Fruit fly (Drosophila melanogaster) whole organism, embryonic: ENCODE results near the gene Ns1.

Experiments used
- Ada2b ChIP-seq: fragments of 200-800 bp; sonication (Bioruptor generic); IDR thresholded peaks from 2 replicates; pipeline ENCODE4 v1.3.6; 2022; ENCODE audit warnings: missing biosample characterization, missing genetic modification characterization
- Bgb ChIP-seq: fragments of 200-800 bp; sonication (Bioruptor generic); IDR thresholded peaks from 2 replicates; pipeline ENCODE4 v1.3.6; 2022; ENCODE audit warnings: missing biosample characterization, missing genetic modification characterization; ENCODE audit not compliant: partially characterized antibody
- CG12219 ChIP-seq: fragments of 200-800 bp; sonication (Bioruptor generic); optimal IDR thresholded peaks from 3 replicates; lab custom pipeline; 2018; ENCODE audit warnings: missing biosample characterization, mild to moderate bottlenecking, missing genetic modification characterization
- CG12299 ChIP-seq: fragments of 200-800 bp; sonication (Bioruptor generic); optimal IDR thresholded peaks from 2 replicates; lab custom pipeline; 2018; ENCODE audit warnings: missing biosample characterization, mild to moderate bottlenecking, missing genetic modification characterization
- CG15479 ChIP-seq: fragments of 200-800 bp; sonication (Bioruptor generic); optimal IDR thresholded peaks from 3 replicates; lab custom pipeline; 2019; ENCODE audit warnings: missing biosample characterization, mild to moderate bottlenecking, missing genetic modification characterization, moderate library complexity
- CG1647 ChIP-seq: fragments of 200-800 bp; sonication (Bioruptor generic); optimal IDR thresholded peaks from 3 replicates; lab custom pipeline; 2016; ENCODE audit warnings: missing biosample characterization, missing genetic modification characterization
- CG16863 ChIP-seq: fragments of 200-800 bp; sonication (Bioruptor generic); optimal IDR thresholded peaks from 3 replicates; lab custom pipeline; 2016; ENCODE audit warnings: missing biosample characterization, missing genetic modification characterization
- CG17186 ChIP-seq: fragments of 200-800 bp; sonication (Bioruptor generic); optimal IDR thresholded peaks from 3 replicates; lab custom pipeline; 2017; ENCODE audit warnings: missing biosample characterization, missing genetic modification reagents, missing genetic modification characterization
- CG2199 ChIP-seq: fragments of 200-800 bp; sonication (Bioruptor generic); IDR thresholded peaks from 3 replicates; pipeline ENCODE4 v1.3.6; 2022; ENCODE audit warnings: missing biosample characterization, missing genetic modification characterization
- CG30403 ChIP-seq: fragments of 200-800 bp; sonication (Bioruptor generic); optimal IDR thresholded peaks from 3 replicates; lab custom pipeline; 2016; ENCODE audit warnings: missing biosample characterization, missing genetic modification characterization
- CG31441 ChIP-seq: fragments of 200-800 bp; sonication (Bioruptor generic); IDR thresholded peaks from 2 replicates; pipeline ENCODE4 v1.3.6; 2022; ENCODE audit warnings: missing biosample characterization, missing genetic modification characterization
- CG32767 ChIP-seq: fragments of 200-800 bp; sonication (Bioruptor generic); IDR thresholded peaks from 2 replicates; pipeline ENCODE4 v1.3.6; 2022; ENCODE audit warnings: missing biosample characterization, missing genetic modification characterization
- CG34224 ChIP-seq: fragments of 200-800 bp; sonication (Bioruptor generic); IDR thresholded peaks from 3 replicates; pipeline ENCODE4 v1.3.6; 2022; ENCODE audit warnings: missing biosample characterization, missing genetic modification characterization; ENCODE audit not compliant: partially characterized antibody
- CG9932 ChIP-seq: fragments of 200-800 bp; sonication (Bioruptor generic); IDR thresholded peaks from 2 replicates; pipeline ENCODE4 v1.3.6; 2022; ENCODE audit warnings: missing biosample characterization, missing genetic modification characterization
- CHES-1-like ChIP-seq: fragments of 200-800 bp; sonication (Bioruptor generic); optimal IDR thresholded peaks from 2 replicates; lab custom pipeline; 2016; ENCODE audit warnings: missing biosample characterization, missing genetic modification characterization
- CoRest ChIP-seq: fragments of 200-800 bp; sonication (Bioruptor generic); optimal IDR thresholded peaks from 3 replicates; lab custom pipeline; 2018; ENCODE audit warnings: missing biosample characterization, mild to moderate bottlenecking, missing genetic modification characterization, moderate library complexity
- D19B ChIP-seq: fragments of 200-800 bp; sonication (Bioruptor generic); optimal IDR thresholded peaks from 2 replicates; lab custom pipeline; 2017; ENCODE audit warnings: missing biosample characterization, mild to moderate bottlenecking, missing genetic modification characterization
- Dbx ChIP-seq: fragments of 200-800 bp; sonication (Bioruptor generic); IDR thresholded peaks from 3 replicates; pipeline ENCODE4 v1.3.6; 2022; ENCODE audit warnings: missing biosample characterization, missing genetic modification characterization
- Dfd ChIP-seq, 2 experiments: fragments of >200 bp; optimal IDR thresholded peaks; 2 replicates each; lab custom pipeline; 2017; ENCODE audit warnings: missing biosample characterization in 2 of 2, missing genetic modification characterization in 2 of 2
- Drgx ChIP-seq: fragments of 200-800 bp; sonication (Bioruptor generic); IDR thresholded peaks from 2 replicates; pipeline ENCODE4 v1.3.6; 2022; ENCODE audit warnings: missing biosample characterization, missing genetic modification characterization
- Eip74EF ChIP-seq, 2 experiments: fragments of 200-800 bp in 1 of 2; fragments of >200 bp in 1 of 2; sonication (Bioruptor generic) in 1 of 2; optimal IDR thresholded peaks; 2 replicates each; lab custom pipeline; 2017 to 2019; ENCODE audit warnings: missing biosample characterization in 2 of 2, missing genetic modification characterization in 2 of 2, mild to moderate bottlenecking in 1 of 2, moderate library complexity in 1 of 2
- Hr78 ChIP-seq, 2 experiments: fragments of 200-800 bp in 1 of 2; fragments of >200 bp in 1 of 2; sonication (Bioruptor generic) in 1 of 2; optimal IDR thresholded peaks; 2 replicates each; lab custom pipeline; 2017 to 2019; ENCODE audit warnings: missing biosample characterization in 2 of 2, missing genetic modification characterization in 2 of 2, mild to moderate bottlenecking in 1 of 2, moderate library complexity in 1 of 2
- Meics ChIP-seq: fragments of 200-800 bp; sonication (Bioruptor generic); optimal IDR thresholded peaks from 2 replicates; lab custom pipeline; 2017; ENCODE audit warnings: missing biosample characterization, mild to moderate bottlenecking, missing genetic modification characterization
- Neu2 ChIP-seq: fragments of 200-800 bp; sonication (Bioruptor generic); optimal IDR thresholded peaks from 3 replicates; lab custom pipeline; 2016; ENCODE audit warnings: missing biosample characterization, missing genetic modification characterization, borderline replicate concordance
- Sox100B ChIP-seq: fragments of 200-800 bp; sonication (Bioruptor generic); optimal IDR thresholded peaks from 3 replicates; lab custom pipeline; 2018; ENCODE audit warnings: missing biosample characterization, mild to moderate bottlenecking, missing genetic modification characterization
- Xbp1 ChIP-seq: fragments of 200-800 bp; sonication (Bioruptor generic); optimal IDR thresholded peaks from 3 replicates; lab custom pipeline; 2016; ENCODE audit warnings: missing biosample characterization, mild to moderate bottlenecking, missing genetic modification characterization
- bigmax ChIP-seq: fragments of 200-800 bp; sonication (Bioruptor generic); optimal IDR thresholded peaks from 2 replicates; lab custom pipeline; 2018; ENCODE audit warnings: missing biosample characterization, mild to moderate bottlenecking, missing genetic modification characterization
- br ChIP-seq: fragments of >200 bp; optimal IDR thresholded peaks from 2 replicates; lab custom pipeline; 2017
- crc ChIP-seq: fragments of 200-800 bp; sonication (Bioruptor generic); optimal IDR thresholded peaks from 2 replicates; lab custom pipeline; 2016; ENCODE audit warnings: missing biosample characterization, missing genetic modification characterization
- dpn ChIP-seq, 2 experiments: fragments of 200-800 bp; sonication (Bioruptor generic); optimal IDR thresholded peaks; 3 replicates each; lab custom pipeline; 2016; ENCODE audit warnings: missing biosample characterization in 2 of 2, missing genetic modification characterization in 2 of 2
- ewg ChIP-seq: fragments of 200-800 bp; sonication (Bioruptor generic); optimal IDR thresholded peaks from 3 replicates; lab custom pipeline; 2017; ENCODE audit warnings: mild to moderate bottlenecking, missing biosample characterization, missing genetic modification reagents, missing genetic modification characterization
- exex ChIP-seq: fragments of 200-800 bp; sonication (Bioruptor generic); optimal IDR thresholded peaks from 4 replicates; lab custom pipeline; 2018; ENCODE audit warnings: missing biosample characterization, mild to moderate bottlenecking, missing genetic modification characterization, moderate library complexity
- fd64A ChIP-seq: fragments of 200-800 bp; sonication (Bioruptor generic); optimal IDR thresholded peaks from 3 replicates; lab custom pipeline; 2018; ENCODE audit warnings: missing biosample characterization, mild to moderate bottlenecking, missing genetic modification characterization
- gem ChIP-seq: fragments of 200-800 bp; sonication (Bioruptor generic); optimal IDR thresholded peaks from 2 replicates; lab custom pipeline; 2019; ENCODE audit warnings: missing biosample characterization, mild to moderate bottlenecking, missing genetic modification characterization, moderate library complexity
- h ChIP-seq: fragments of >200 bp; optimal IDR thresholded peaks from 2 replicates; lab custom pipeline; 2017
- ind ChIP-seq: fragments of 200-800 bp; sonication (Bioruptor generic); optimal IDR thresholded peaks from 3 replicates; lab custom pipeline; 2016; ENCODE audit warnings: missing biosample characterization, missing genetic modification characterization
- insv ChIP-seq, 2 experiments: fragments of 200-800 bp; sonication (Bioruptor generic); optimal IDR thresholded peaks; 3 replicates each; lab custom pipeline; 2016 to 2018; ENCODE audit warnings: missing biosample characterization in 2 of 2, missing genetic modification characterization in 2 of 2
- ken ChIP-seq: fragments of 200-800 bp; sonication (Bioruptor generic); IDR thresholded peaks from 3 replicates; pipeline ENCODE4 v1.3.6; 2022; ENCODE audit warnings: missing biosample characterization, missing genetic modification characterization
- lbe ChIP-seq: fragments of 200-800 bp; sonication (Bioruptor generic); optimal IDR thresholded peaks from 2 replicates; lab custom pipeline; 2016; ENCODE audit warnings: missing biosample characterization, mild to moderate bottlenecking, missing genetic modification characterization
- lola ChIP-seq, 3 experiments: fragments of >200 bp in 2 of 3; fragments of 200-800 bp in 1 of 3; sonication (Bioruptor generic) in 1 of 3; optimal IDR thresholded peaks; 2 replicates each; lab custom pipeline; 2017 to 2019; ENCODE audit warnings: missing biosample characterization in 3 of 3, missing genetic modification characterization in 3 of 3, mild to moderate bottlenecking in 1 of 3, moderate library complexity in 1 of 3
- mirr ChIP-seq: fragments of 200-800 bp; sonication (Bioruptor generic); optimal IDR thresholded peaks from 3 replicates; lab custom pipeline; 2018; ENCODE audit warnings: missing biosample characterization, mild to moderate bottlenecking, missing genetic modification characterization
- onecut ChIP-seq: fragments of 200-800 bp; sonication (Bioruptor generic); IDR thresholded peaks from 2 replicates; pipeline ENCODE4 v1.3.6; 2022; ENCODE audit warnings: missing biosample characterization, missing genetic modification characterization
- pfk ChIP-seq: fragments of 200-800 bp; sonication (Bioruptor generic); optimal IDR thresholded peaks from 2 replicates; lab custom pipeline; 2018; ENCODE audit warnings: missing biosample characterization, mild to moderate bottlenecking, missing genetic modification characterization, moderate library complexity
- pita ChIP-seq: fragments of 200-800 bp; sonication (Bioruptor generic); optimal IDR thresholded peaks from 2 replicates; lab custom pipeline; 2017; ENCODE audit warnings: missing biosample characterization, mild to moderate bottlenecking, missing genetic modification characterization
- sob ChIP-seq: fragments of 200-800 bp; sonication (Bioruptor generic); IDR thresholded peaks from 2 replicates; pipeline ENCODE4 v1.3.6; 2022; ENCODE audit warnings: missing biosample characterization, missing genetic modification characterization
- ssp ChIP-seq: fragments of 200-800 bp; sonication (Bioruptor generic); IDR thresholded peaks from 2 replicates; pipeline ENCODE4 v1.3.6; 2022; ENCODE audit warnings: missing biosample characterization, missing genetic modification characterization
- tx ChIP-seq: fragments of 200-800 bp; sonication (Bioruptor generic); optimal IDR thresholded peaks from 2 replicates; lab custom pipeline; 2016; ENCODE audit warnings: missing biosample characterization, missing genetic modification characterization
- zf30C ChIP-seq: fragments of 200-800 bp; sonication (Bioruptor generic); optimal IDR thresholded peaks from 3 replicates; lab custom pipeline; 2018; ENCODE audit warnings: missing biosample characterization, mild to moderate bottlenecking, missing genetic modification characterization

The Ns1 gene

dm6 chr3R:17078961-17079858 lies 6.7 kb upstream of the Ns1 start (continued):
- TF ChIP-seq CG12219 (GFP tag; lab: Kevin White, UChicago): peak; percentile 67
- TF ChIP-seq mirr (GFP tag; lab: Kevin White, UChicago): peak; percentile 78
- no peak for TF ChIP-seq Xbp1 (GFP tag; lab: Kevin White, UChicago)
- TF ChIP-seq fd64A (GFP tag; lab: Kevin White, UChicago): peak; percentile 67
- no peak for TF ChIP-seq tx
- TF ChIP-seq CG17186 (GFP tag; lab: Kevin White, UChicago): peak; percentile 13
- peak; percentile 43 for TF ChIP-seq Sox100B (GFP tag; lab: Kevin White, UChicago)
- no peak for TF ChIP-seq dpn (GFP tag; optimal IDR thresholded peaks at IDR 0.05; lab: Kevin White, UChicago)
- TF ChIP-seq ssp (GFP tag; lab: Robert Waterston, UW): no peak
- peak; percentile 60 for TF ChIP-seq CG12299 (tag; lab: Kevin White, UChicago)
- TF ChIP-seq CG2199 (GFP tag; lab: Robert Waterston, UW): 0 out of 3 replicates have a peak, but pooled peaks have one; percentile 59
- no peak for TF ChIP-seq CG30403 (GFP tag; lab: Kevin White, UChicago)
- no peak for TF ChIP-seq h (lab: Kevin White, UChicago)
- peak; percentile 21; the same call in 1 of the 2 replicates for TF ChIP-seq Drgx (GFP tag; lab: Robert Waterston, UW)
- TF ChIP-seq ind (GFP tag; lab: Kevin White, UChicago): no peak
- TF ChIP-seq Meics: peak; percentile 42
- TF ChIP-seq sob (GFP tag; lab: Robert Waterston, UW): peak; percentile 40; the same call in 1 of the 2 replicates
- no peak for TF ChIP-seq Dfd (GFP tag; optimal IDR thresholded peaks at IDR 0.05; lab: Kevin White, UChicago)
- TF ChIP-seq Neu2 (GFP tag; lab: Kevin White, UChicago): no peak
- no peak for TF ChIP-seq CG34224 (GFP tag; lab: Robert Waterston, UW)
- TF ChIP-seq ken (GFP tag; lab: Robert Waterston, UW): no peak
- TF ChIP-seq CoRest (tag; lab: Kevin White, UChicago): peak; percentile 32
- no peak for TF ChIP-seq CG16863 (GFP tag; lab: Kevin White, UChicago)
- TF ChIP-seq insv (GFP tag; optimal IDR thresholded peaks at IDR 0.05; lab: Kevin White, UChicago): no peak
- TF ChIP-seq CG15479 (GFP tag; lab: Kevin White, UChicago): peak; percentile 95
- no peak for TF ChIP-seq Ada2b (GFP tag; lab: Robert Waterston, UW)
- TF ChIP-seq gem (tag; lab: Kevin White, UChicago): no peak
- no peak for TF ChIP-seq CG1647 (GFP tag; lab: Kevin White, UChicago)
- TF ChIP-seq Dbx (GFP tag; lab: Robert Waterston, UW): peak; percentile 24; the same call in 1 of the 3 replicates
- peak in 1 of 2 experiments; percentile 83 for TF ChIP-seq Hr78 (GFP tag; optimal IDR thresholded peaks at IDR 0.05; lab: Kevin White, UChicago)
- TF ChIP-seq ewg: no peak
- no peak for TF ChIP-seq pita
- TF ChIP-seq CHES-1-like (GFP tag; lab: Kevin White, UChicago): no peak
- TF ChIP-seq exex (tag; lab: Kevin White, UChicago): peak; percentile 5
- no peak for TF ChIP-seq br
- TF ChIP-seq lbe (GFP tag; lab: Kevin White, UChicago): no peak
- TF ChIP-seq crc (GFP tag; lab: Kevin White, UChicago): no peak
- TF ChIP-seq CG9932: peak; percentile 19; the same call in 1 of the 2 replicates
- TF ChIP-seq Bgb (GFP tag; lab: Robert Waterston, UW): no peak; the same call in 1 of the 2 replicates
- peak; percentile 5 for TF ChIP-seq pfk (GFP tag; lab: Kevin White, UChicago)
- TF ChIP-seq lola (GFP tag; optimal IDR thresholded peaks at IDR 0.05; lab: Kevin White, UChicago): peak in 1 of 3 experiments; percentile 18
- no peak for TF ChIP-seq Eip74EF (GFP tag; optimal IDR thresholded peaks at IDR 0.05; lab: Kevin White, UChicago)
- no peak for TF ChIP-seq onecut (GFP tag; lab: Robert Waterston, UW)
- no peak for TF ChIP-seq D19B (GFP tag; lab: Kevin White, UChicago)
- TF ChIP-seq CG32767 (GFP tag; lab: Robert Waterston, UW): 0 out of 2 replicates have a peak, but pooled peaks have one; percentile 8
- no peak for TF ChIP-seq CG31441
- TF ChIP-seq bigmax (GFP tag; lab: Kevin White, UChicago): no peak
- TF ChIP-seq zf30C (GFP tag; lab: Kevin White, UChicago): no peak
